Fruit fly (Drosophila melanogaster) whole organism, adult: Measurements from ENCODE around the gene Rrp45.

Experiments used
- CG11617 ChIP-seq: fragments of 200-800 bp; sonication (Bioruptor generic); optimal IDR thresholded peaks from 2 replicates; lab custom pipeline; 2017; ENCODE audit warnings: mild to moderate bottlenecking, missing biosample characterization, missing genetic modification reagents, missing genetic modification characterization
- CG12768 ChIP-seq: fragments of 200-800 bp; sonication (Bioruptor generic); optimal IDR thresholded peaks from 2 replicates; lab custom pipeline; 2017; ENCODE audit warnings: missing biosample characterization, missing genetic modification characterization, mild to moderate bottlenecking, moderate library complexity, missing genetic modification reagents
- CG7101 ChIP-seq: fragments of 200-800 bp; sonication (Bioruptor generic); optimal IDR thresholded peaks from 2 replicates; lab custom pipeline; 2018; ENCODE audit warnings: missing biosample characterization, mild to moderate bottlenecking, missing genetic modification characterization, moderate library complexity
- Clk ChIP-seq: fragments of 200-800 bp; sonication (Bioruptor generic); optimal IDR thresholded peaks from 2 replicates; lab custom pipeline; 2017; ENCODE audit warnings: missing biosample characterization, missing genetic modification characterization
- Hr96 ChIP-seq: fragments of 200-800 bp; sonication (Bioruptor generic); optimal IDR thresholded peaks from 2 replicates; lab custom pipeline; 2016; ENCODE audit warnings: missing biosample characterization, missing genetic modification characterization
- Mnt ChIP-seq: fragments of 200-800 bp; sonication (Bioruptor generic); optimal IDR thresholded peaks from 2 replicates; lab custom pipeline; 2016; ENCODE audit warnings: missing biosample characterization, mild to moderate bottlenecking, missing genetic modification characterization
- kay ChIP-seq: fragments of 200-800 bp; sonication (Bioruptor generic); peaks from one replicate; lab custom pipeline; 2016; ENCODE audit warnings: missing biosample characterization, missing genetic modification characterization, borderline replicate concordance

DNA sequence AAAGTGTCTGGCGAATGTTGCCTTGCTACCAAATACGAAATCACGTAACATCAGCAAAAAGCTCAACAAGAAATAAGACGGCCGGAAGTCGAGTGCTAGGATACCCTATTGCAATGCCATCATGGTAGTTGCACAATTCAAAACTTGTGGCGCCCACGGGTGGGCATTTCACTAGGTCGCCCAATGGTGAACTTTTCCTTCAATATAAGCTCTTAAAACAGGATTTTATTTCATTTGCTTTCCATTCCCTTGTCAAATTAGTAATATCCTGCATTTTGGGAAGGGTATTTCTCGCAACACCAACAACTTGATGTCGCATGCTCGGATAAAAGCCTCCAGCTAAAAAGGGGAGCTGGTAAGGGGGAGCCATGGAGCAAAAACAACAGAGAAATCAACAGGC is 29.5 kb downstream of the Rrp45 start:
- no peak for TF ChIP-seq kay (GFP tag; lab: Kevin White, UChicago)
- TF ChIP-seq Clk (GFP tag; lab: Kevin White, UChicago): no peak
- no peak for TF ChIP-seq Hr96 (GFP tag; lab: Kevin White, UChicago)
- no peak for TF ChIP-seq CG7101 (tag; lab: Kevin White, UChicago)
- no peak for TF ChIP-seq CG11617 (GFP tag; lab: Kevin White, UChicago)
- TF ChIP-seq Mnt (GFP tag; lab: Kevin White, UChicago): no peak
- TF ChIP-seq CG12768: no peak
